Fruit fly (Drosophila melanogaster) whole organism, embryonic: Measurements from ENCODE around the gene CG14965.

Experiments
- Abd-B ChIP-seq: fragments of 200-800 bp; sonication (Bioruptor generic); optimal IDR thresholded peaks from 2 replicates; lab custom pipeline; 2018; ENCODE audit warnings: missing biosample characterization, mild to moderate bottlenecking, missing genetic modification characterization, moderate library complexity
- CG10209 ChIP-seq: fragments of 200-800 bp; sonication (Bioruptor generic); optimal IDR thresholded peaks from 3 replicates; lab custom pipeline; 2017; ENCODE audit warnings: missing biosample characterization, mild to moderate bottlenecking, missing genetic modification characterization, missing genetic modification reagents
- CG10321 ChIP-seq: fragments of 200-800 bp; sonication (Bioruptor generic); IDR thresholded peaks from 2 replicates; pipeline ENCODE4 v1.3.6; 2022; ENCODE audit warnings: missing biosample characterization, missing genetic modification characterization
- CG10366 ChIP-seq: fragments of 200-800 bp; sonication (Bioruptor generic); IDR thresholded peaks from 2 replicates; pipeline ENCODE4 v1.3.6; 2022; ENCODE audit warnings: missing biosample characterization, missing genetic modification characterization
- CG11560 ChIP-seq: fragments of 200-800 bp; sonication (Bioruptor generic); IDR thresholded peaks from 3 replicates; pipeline ENCODE4 v1.3.6; 2022; ENCODE audit warnings: missing biosample characterization, missing genetic modification characterization
- CG14050 ChIP-seq: fragments of 200-800 bp; sonication (Bioruptor generic); IDR thresholded peaks from 3 replicates; pipeline ENCODE4 v1.3.6; 2022; ENCODE audit warnings: missing biosample characterization, missing genetic modification characterization
- CG14667 ChIP-seq: fragments of 200-800 bp; sonication (Bioruptor generic); IDR thresholded peaks from 2 replicates; pipeline ENCODE4 v1.3.6; 2022; ENCODE audit warnings: missing biosample characterization, missing genetic modification characterization
- CG15601 ChIP-seq: fragments of 200-800 bp; sonication (Bioruptor generic); optimal IDR thresholded peaks from 3 replicates; lab custom pipeline; 2019; ENCODE audit warnings: missing biosample characterization, mild to moderate bottlenecking, missing genetic modification characterization, moderate library complexity
- CG17568 ChIP-seq: fragments of 200-800 bp; sonication (Bioruptor generic); optimal IDR thresholded peaks from 2 replicates; lab custom pipeline; 2018; ENCODE audit warnings: missing biosample characterization, mild to moderate bottlenecking, missing genetic modification characterization, moderate library complexity
- CG17612 ChIP-seq: fragments of 200-800 bp; sonication (Bioruptor generic); IDR thresholded peaks from 2 replicates; pipeline ENCODE4 v1.3.6; 2022; ENCODE audit warnings: missing biosample characterization, missing genetic modification characterization
- CG17829 ChIP-seq: fragments of 200-800 bp; optimal IDR thresholded peaks from 2 replicates; lab custom pipeline; 2019; ENCODE audit warnings: missing biosample characterization, mild to moderate bottlenecking, missing genetic modification characterization, moderate library complexity
- CG2116 ChIP-seq: fragments of 200-800 bp; sonication (Bioruptor generic); optimal IDR thresholded peaks from 3 replicates; lab custom pipeline; 2018; ENCODE audit warnings: missing biosample characterization, mild to moderate bottlenecking, missing genetic modification characterization
- CG2678 ChIP-seq: fragments of 200-800 bp; sonication (Bioruptor generic); optimal IDR thresholded peaks from 3 replicates; lab custom pipeline; 2019; ENCODE audit warnings: missing biosample characterization, mild to moderate bottlenecking, missing genetic modification characterization, moderate library complexity
- CG31388 ChIP-seq: fragments of 200-800 bp; sonication (Bioruptor generic); optimal IDR thresholded peaks from 2 replicates; lab custom pipeline; 2016; ENCODE audit warnings: missing biosample characterization, missing genetic modification characterization
- CG3726 ChIP-seq: fragments of 200-800 bp; sonication (Bioruptor generic); IDR thresholded peaks from 3 replicates; pipeline ENCODE4, ENCODE4 v1.3.6; 2022; ENCODE audit warnings: missing biosample characterization, missing genetic modification characterization
- CG42726 ChIP-seq: fragments of 200-800 bp; sonication (Bioruptor generic); IDR thresholded peaks from 2 replicates; pipeline ENCODE4 v1.3.6; 2022; ENCODE audit warnings: missing biosample characterization, missing genetic modification characterization; ENCODE audit not compliant: partially characterized antibody
- CG4360 ChIP-seq: fragments of 200-800 bp; sonication (Bioruptor generic); IDR thresholded peaks from 2 replicates; pipeline ENCODE4 v1.3.6; 2022; ENCODE audit warnings: missing biosample characterization, missing genetic modification characterization
- CG6765 ChIP-seq: fragments of 200-800 bp; sonication (Bioruptor generic); optimal IDR thresholded peaks from 3 replicates; lab custom pipeline; 2017; ENCODE audit warnings: missing biosample characterization, mild to moderate bottlenecking, missing genetic modification characterization
- CG8388 ChIP-seq: fragments of 200-800 bp; sonication (Bioruptor generic); optimal IDR thresholded peaks from 2 replicates; lab custom pipeline; 2019; ENCODE audit warnings: missing biosample characterization, mild to moderate bottlenecking, missing genetic modification characterization, moderate library complexity
- CG9727 ChIP-seq: fragments of 200-800 bp; sonication (Bioruptor generic); optimal IDR thresholded peaks from 3 replicates; lab custom pipeline; 2017; ENCODE audit warnings: missing biosample characterization, mild to moderate bottlenecking, missing genetic modification characterization
- CG9876 ChIP-seq: fragments of 200-800 bp; sonication (Bioruptor generic); optimal IDR thresholded peaks from 2 replicates; lab custom pipeline; 2016; ENCODE audit warnings: missing biosample characterization, missing genetic modification characterization
- CG9932 ChIP-seq: fragments of 200-800 bp; sonication (Bioruptor generic); IDR thresholded peaks from 2 replicates; pipeline ENCODE4 v1.3.6; 2022; ENCODE audit warnings: missing biosample characterization, missing genetic modification characterization
- Hand ChIP-seq: fragments of 200-800 bp; sonication (Bioruptor generic); optimal IDR thresholded peaks from 2 replicates; lab custom pipeline; 2017; ENCODE audit warnings: mild to moderate bottlenecking, missing biosample characterization, missing genetic modification reagents, missing genetic modification characterization
- Hmx ChIP-seq: fragments of 200-800 bp; sonication (Bioruptor generic); optimal IDR thresholded peaks from 2 replicates; lab custom pipeline; 2016; ENCODE audit warnings: missing biosample characterization, missing genetic modification characterization
- MBD-R2 ChIP-seq: fragments of 200-800 bp; sonication (Bioruptor generic); IDR thresholded peaks from 2 replicates; pipeline ENCODE4 v1.3.6; 2022; ENCODE audit warnings: missing biosample characterization, missing genetic modification characterization
- NC2α ChIP-seq: fragments of 200-800 bp; sonication (Bioruptor generic); optimal IDR thresholded peaks from 2 replicates; lab custom pipeline; 2016; ENCODE audit warnings: missing biosample characterization, missing genetic modification characterization
- Nf-YB ChIP-seq: fragments of 200-800 bp; sonication (Bioruptor generic); optimal IDR thresholded peaks from 3 replicates; lab custom pipeline; 2019; ENCODE audit warnings: missing biosample characterization, mild to moderate bottlenecking, missing genetic modification characterization, moderate library complexity
- NfI ChIP-seq: fragments of 200-800 bp; sonication (Bioruptor generic); optimal IDR thresholded peaks from 3 replicates; lab custom pipeline; 2018; ENCODE audit warnings: missing biosample characterization, mild to moderate bottlenecking, missing genetic modification characterization, moderate library complexity
- Side ChIP-seq: fragments of 200-800 bp; sonication (Bioruptor generic); optimal IDR thresholded peaks from 2 replicates; lab custom pipeline; 2016; ENCODE audit warnings: missing biosample characterization, missing genetic modification characterization
- Ssrp ChIP-seq: fragments of 200-800 bp; sonication (Bioruptor generic); optimal IDR thresholded peaks from 2 replicates; lab custom pipeline; 2018; ENCODE audit warnings: missing biosample characterization, mild to moderate bottlenecking, missing genetic modification characterization, moderate library complexity
- Xbp1 ChIP-seq: fragments of 200-800 bp; sonication (Bioruptor generic); optimal IDR thresholded peaks from 3 replicates; lab custom pipeline; 2016; ENCODE audit warnings: missing biosample characterization, mild to moderate bottlenecking, missing genetic modification characterization
- ato ChIP-seq: fragments of 200-800 bp; sonication (Bioruptor generic); IDR thresholded peaks from 2 replicates; pipeline ENCODE4 v1.3.6; 2022; ENCODE audit warnings: missing biosample characterization, missing genetic modification characterization; ENCODE audit not compliant: partially characterized antibody
- bcd ChIP-seq: fragments of 200-800 bp; sonication (Bioruptor generic); optimal IDR thresholded peaks from 2 replicates; lab custom pipeline; 2017; ENCODE audit warnings: missing biosample characterization, mild to moderate bottlenecking, missing genetic modification characterization
- bigmax ChIP-seq: fragments of 200-800 bp; sonication (Bioruptor generic); optimal IDR thresholded peaks from 2 replicates; lab custom pipeline; 2018; ENCODE audit warnings: missing biosample characterization, mild to moderate bottlenecking, missing genetic modification characterization
- bowl ChIP-seq: fragments of 200-800 bp; sonication (Bioruptor generic); IDR thresholded peaks from 2 replicates; pipeline ENCODE4 v1.3.6; 2022; ENCODE audit warnings: missing biosample characterization, missing genetic modification characterization
- cas ChIP-seq: fragments of 200-800 bp; sonication (Bioruptor generic); IDR thresholded peaks from 2 replicates; pipeline ENCODE4 v1.3.6; 2022; ENCODE audit warnings: missing biosample characterization, missing genetic modification characterization
- crp ChIP-seq, 2 experiments: fragments of 200-800 bp; sonication (Bioruptor generic); optimal IDR thresholded peaks; 2 replicates in 1 of 2; 3 replicates in 1 of 2; lab custom pipeline; 2017; ENCODE audit warnings: missing biosample characterization in 2 of 2, missing genetic modification characterization in 2 of 2, mild to moderate bottlenecking in 1 of 2, moderate library complexity in 1 of 2
- da ChIP-seq: fragments of 200-800 bp; sonication (Bioruptor generic); optimal IDR thresholded peaks from 2 replicates; lab custom pipeline; 2016; ENCODE audit warnings: missing biosample characterization, missing genetic modification characterization
- ems ChIP-seq: fragments of 200-800 bp; sonication (Bioruptor generic); optimal IDR thresholded peaks from 3 replicates; lab custom pipeline; 2016; ENCODE audit warnings: missing biosample characterization, missing genetic modification characterization
- fd96Cb ChIP-seq: fragments of 200-800 bp; sonication (Bioruptor generic); optimal IDR thresholded peaks from 2 replicates; lab custom pipeline; 2018; ENCODE audit warnings: missing biosample characterization, mild to moderate bottlenecking, missing genetic modification characterization, moderate library complexity
- gcm2 ChIP-seq: fragments of 200-800 bp; sonication (Bioruptor generic); optimal IDR thresholded peaks from 2 replicates; lab custom pipeline; 2016; ENCODE audit warnings: missing biosample characterization, missing genetic modification characterization
- grn ChIP-seq: fragments of 200-800 bp; sonication (Bioruptor generic); optimal IDR thresholded peaks from 3 replicates; lab custom pipeline; 2017; ENCODE audit warnings: missing biosample characterization, missing genetic modification characterization
- mld ChIP-seq: fragments of 200-800 bp; sonication (Bioruptor generic); IDR thresholded peaks from 3 replicates; pipeline ENCODE4 v1.3.6; 2022; ENCODE audit warnings: missing biosample characterization, missing genetic modification characterization; ENCODE audit not compliant: partially characterized antibody
- nau ChIP-seq: fragments of 200-800 bp; sonication (Bioruptor generic); optimal IDR thresholded peaks from 3 replicates; lab custom pipeline; 2017; ENCODE audit warnings: missing biosample characterization, mild to moderate bottlenecking, missing genetic modification characterization, missing genetic modification reagents
- nom ChIP-seq: fragments of 200-800 bp; sonication (Bioruptor generic); optimal IDR thresholded peaks from 2 replicates; lab custom pipeline; 2017; ENCODE audit warnings: missing biosample characterization, missing genetic modification characterization, mild to moderate bottlenecking, moderate library complexity, missing genetic modification reagents
- pzg ChIP-seq: fragments of 200-800 bp; sonication (Bioruptor generic); optimal IDR thresholded peaks from 3 replicates; lab custom pipeline; 2018; ENCODE audit warnings: missing biosample characterization, mild to moderate bottlenecking, missing genetic modification characterization, moderate library complexity
- ro ChIP-seq: fragments of 200-800 bp; sonication (Bioruptor generic); IDR thresholded peaks from 2 replicates; pipeline ENCODE4 v1.3.6; 2022; ENCODE audit warnings: missing biosample characterization, missing genetic modification characterization
- sna ChIP-seq: fragments of 200-800 bp; sonication (Bioruptor generic); IDR thresholded peaks from 2 replicates; pipeline ENCODE4 v1.3.6; 2022; ENCODE audit warnings: missing biosample characterization, missing genetic modification characterization; ENCODE audit not compliant: partially characterized antibody
- wdn ChIP-seq: fragments of 200-800 bp; sonication (Bioruptor generic); IDR thresholded peaks from 2 replicates; pipeline ENCODE4 v1.3.6; 2022; ENCODE audit warnings: missing biosample characterization, missing genetic modification characterization
- zfh1 ChIP-seq: fragments of 200-800 bp; sonication (Bioruptor generic); IDR thresholded peaks from 3 replicates; pipeline ENCODE4 v1.3.6; 2022; ENCODE audit warnings: missing biosample characterization, missing genetic modification characterization

CG14965 gene

dm6 chr3L:3192333-3192894 lies at the start of gene CG14965 (continued):
- TF ChIP-seq CG10209 (no peak), crp (GFP tag; optimal IDR thresholded peaks at IDR 0.05; lab: Kevin White, UChicago) (peak in 1 of 2 experiments; percentile 81), bigmax (GFP tag; lab: Kevin White, UChicago) (no peak), CG10366 (GFP tag; lab: Robert Waterston, UW) (no peak), CG14050 (GFP tag; lab: Robert Waterston, UW) (no peak), CG4360 (GFP tag; lab: Robert Waterston, UW) (no peak), bowl (GFP tag; lab: Robert Waterston, UW) (no peak), CG6765 (GFP tag; lab: Kevin White, UChicago) (no peak), ato (GFP tag; lab: Robert Waterston, UW) (peak; percentile 75), CG15601 (tag; lab: Kevin White, UChicago) (no peak), zfh1 (no peak), CG17829 (tag; lab: Kevin White, UChicago) (no peak), ro (GFP tag; lab: Robert Waterston, UW) (no peak), CG9932 (GFP tag; lab: Robert Waterston, UW) (no peak), CG10321 (GFP tag; lab: Robert Waterston, UW) (no peak), CG3726 (GFP tag; lab: Robert Waterston, UW) (no peak), MBD-R2 (GFP tag; lab: Robert Waterston, UW) (peak; percentile 62), CG8388 (no peak), mld (GFP tag; lab: Robert Waterston, UW) (peak; percentile 75; the same call in 2 of the 3 replicates), CG42726 (peak; percentile 27; the same call in 1 of the 2 replicates), CG9727 (GFP tag; lab: Kevin White, UChicago) (no peak), Xbp1 (GFP tag; lab: Kevin White, UChicago) (no peak), nau (no peak), gcm2 (GFP tag; lab: Kevin White, UChicago) (no peak), NfI (GFP tag; lab: Kevin White, UChicago) (no peak), bcd (GFP tag; lab: Kevin White, UChicago) (no peak), fd96Cb (tag; lab: Kevin White, UChicago) (no peak), Ssrp (no peak), Abd-B (GFP tag; lab: Kevin White, UChicago) (no peak), grn (GFP tag; lab: Kevin White, UChicago) (no peak), CG11560 (tag; lab: Robert Waterston, UW) (no peak), Side (GFP tag; lab: Kevin White, UChicago) (no peak), CG9876 (no peak), CG2116 (GFP tag; lab: Kevin White, UChicago) (peak; percentile 80), CG17612 (GFP tag; lab: Robert Waterston, UW) (no peak), CG17568 (GFP tag; lab: Kevin White, UChicago) (no peak), CG2678 (tag; lab: Kevin White, UChicago) (no peak), wdn (GFP tag; lab: Robert Waterston, UW) (no peak), Nf-YB (no peak), CG31388 (no peak), nom (no peak), Hmx (GFP tag; lab: Kevin White, UChicago) (no peak), CG14667 (GFP tag; lab: Robert Waterston, UW) (no peak), NC2α (GFP tag; lab: Kevin White, UChicago) (no peak), sna (GFP tag; lab: Robert Waterston, UW) (peak; percentile 95), Hand (GFP tag; lab: Kevin White, UChicago) (no peak), ems (no peak), cas (GFP tag; lab: Robert Waterston, UW) (no peak), da (no peak), pzg (GFP tag; lab: Kevin White, UChicago) (peak; percentile 64)
